Worm (Caenorhabditis elegans) whole organism, L2 larva: ENCODE results near the gene lido-14.

Experiments used
- C34F6.9 ChIP-seq: fragments of 150-350 bp; optimal IDR thresholded peaks from 2 replicates; lab custom pipeline; 2014; ENCODE audit warnings: missing biosample characterization, missing genetic modification characterization
- F13H6.1 ChIP-seq: sonication (generic microtip); optimal IDR thresholded peaks from 2 replicates; lab custom pipeline; 2016; ENCODE audit warnings: missing genetic modification characterization, missing compliant biosample characterization
- R02D3.7 ChIP-seq: fragments of 150-350 bp; optimal IDR thresholded peaks from 2 replicates; lab custom pipeline; 2014; ENCODE audit warnings: missing biosample characterization, missing genetic modification characterization
- ZK546.5 ChIP-seq: sonication (generic microtip); optimal IDR thresholded peaks from 2 replicates; lab custom pipeline; 2017; ENCODE audit warnings: missing biosample characterization, missing genetic modification characterization
- alr-1 ChIP-seq: fragments of 150-350 bp; optimal IDR thresholded peaks from 2 replicates; lab custom pipeline; 2014; ENCODE audit warnings: missing biosample characterization, missing genetic modification characterization
- ama-1 ChIP-seq: fragments of 150-350 bp; optimal IDR thresholded peaks from 2 replicates; lab custom pipeline; 2018; ENCODE audit warnings: inconsistent platforms
- ceh-82 ChIP-seq: fragments of 150-350 bp; optimal IDR thresholded peaks from 2 replicates; lab custom pipeline; 2014; ENCODE audit warnings: missing biosample characterization, missing genetic modification characterization
- dmd-4 ChIP-seq: sonication (generic microtip); optimal IDR thresholded peaks from 2 replicates; lab custom pipeline; 2017; ENCODE audit warnings: missing biosample characterization, missing genetic modification characterization
- egl-27 ChIP-seq: sonication (generic microtip); optimal IDR thresholded peaks from 3 replicates; lab custom pipeline; 2017; ENCODE audit warnings: missing biosample characterization, missing genetic modification reagents, missing genetic modification characterization
- elt-1 ChIP-seq: fragments of 150-350 bp; optimal IDR thresholded peaks from 2 replicates; lab custom pipeline; 2014; ENCODE audit warnings: missing biosample characterization, missing genetic modification characterization
- elt-3 ChIP-seq: sonication (generic microtip); optimal IDR thresholded peaks from 2 replicates; lab custom pipeline; 2017; ENCODE audit warnings: missing biosample characterization, missing genetic modification characterization
- fos-1 ChIP-seq: fragments of 150-350 bp; optimal IDR thresholded peaks from 2 replicates; lab custom pipeline; 2014; ENCODE audit warnings: missing biosample characterization, missing genetic modification characterization
- gmeb-1 ChIP-seq: fragments of 150-350 bp; optimal IDR thresholded peaks from 2 replicates; lab custom pipeline; 2014; ENCODE audit warnings: missing biosample characterization, missing genetic modification characterization
- lin-11 ChIP-seq: fragments of 150-350 bp; sonication (generic microtip); optimal IDR thresholded peaks from 2 replicates; lab custom pipeline; 2014; ENCODE audit warnings: missing biosample characterization, missing genetic modification characterization, inconsistent platforms, mixed read lengths
- lin-13 ChIP-seq: fragments of 150-350 bp; optimal IDR thresholded peaks from 2 replicates; lab custom pipeline; 2014; ENCODE audit warnings: missing biosample characterization, missing genetic modification reagents, missing genetic modification characterization
- lsy-2 ChIP-seq, 2 experiments: fragments of 150-350 bp in 1 of 2; sonication (generic microtip) in 1 of 2; optimal IDR thresholded peaks; 2 replicates each; lab custom pipeline; 2014 to 2017; ENCODE audit warnings: missing biosample characterization in 2 of 2, missing genetic modification characterization in 2 of 2
- mab-5 ChIP-seq: fragments of 150-350 bp; optimal IDR thresholded peaks from 2 replicates; lab custom pipeline; 2014; ENCODE audit warnings: missing biosample characterization, missing genetic modification characterization
- mbf-1 ChIP-seq: sonication (generic microtip); optimal IDR thresholded peaks from 2 replicates; lab custom pipeline; 2017; ENCODE audit warnings: missing biosample characterization, missing genetic modification characterization
- mdl-1 ChIP-seq, 2 experiments: fragments of 150-350 bp in 1 of 2; sonication (generic microtip) in 1 of 2; optimal IDR thresholded peaks; 2 replicates each; lab custom pipeline; 2017; ENCODE audit warnings: missing biosample characterization in 2 of 2, missing genetic modification characterization in 2 of 2
- nhr-10 ChIP-seq: sonication (generic microtip); optimal IDR thresholded peaks from 2 replicates; lab custom pipeline; 2017; ENCODE audit warnings: missing biosample characterization, missing genetic modification characterization
- nhr-11 ChIP-seq: fragments of 150-350 bp; optimal IDR thresholded peaks from 2 replicates; lab custom pipeline; 2014; ENCODE audit warnings: missing biosample characterization, missing genetic modification characterization
- nhr-12 ChIP-seq: fragments of 150-350 bp; optimal IDR thresholded peaks from 2 replicates; lab custom pipeline; 2014; ENCODE audit warnings: missing biosample characterization, missing genetic modification characterization
- nhr-129 ChIP-seq: fragments of 150-350 bp; optimal IDR thresholded peaks from 2 replicates; lab custom pipeline; 2014; ENCODE audit warnings: missing biosample characterization, missing genetic modification characterization
- nhr-21 ChIP-seq: fragments of 150-350 bp; optimal IDR thresholded peaks from 2 replicates; lab custom pipeline; 2014; ENCODE audit warnings: missing biosample characterization, missing genetic modification characterization
- nhr-6 ChIP-seq: fragments of 150-350 bp; optimal IDR thresholded peaks from 2 replicates; lab custom pipeline; 2014; ENCODE audit warnings: missing biosample characterization, missing genetic modification characterization
- nhr-77 ChIP-seq: fragments of 150-350 bp; optimal IDR thresholded peaks from 2 replicates; lab custom pipeline; 2014; ENCODE audit warnings: missing biosample characterization, missing genetic modification characterization
- sem-4 ChIP-seq: fragments of 150-350 bp; optimal IDR thresholded peaks from 2 replicates; lab custom pipeline; 2014; ENCODE audit warnings: missing biosample characterization, missing genetic modification reagents, missing genetic modification characterization
- skn-1 ChIP-seq: sonication (generic microtip); optimal IDR thresholded peaks from 2 replicates; lab custom pipeline; 2017; ENCODE audit warnings: missing biosample characterization, missing genetic modification characterization
- sma-3 ChIP-seq: sonication (generic microtip); optimal IDR thresholded peaks from 2 replicates; lab custom pipeline; 2016; ENCODE audit warnings: missing genetic modification reagents, missing genetic modification characterization, missing compliant biosample characterization
- sma-9 ChIP-seq, 2 experiments: fragments of 150-350 bp in 1 of 2; sonication (generic microtip) in 1 of 2; optimal IDR thresholded peaks; 2 replicates each; lab custom pipeline; 2014 to 2016; ENCODE audit warnings: missing genetic modification characterization in 2 of 2, mild to moderate bottlenecking in 1 of 2, missing biosample characterization in 1 of 2, missing compliant biosample characterization in 1 of 2, missing genetic modification reagents in 1 of 2, moderate library complexity in 1 of 2
- snpc-4 ChIP-seq: fragments of 150-350 bp; optimal IDR thresholded peaks from 2 replicates; lab custom pipeline; 2014; ENCODE audit warnings: missing biosample characterization, missing genetic modification characterization
- unc-39 ChIP-seq: fragments of 150-350 bp; optimal IDR thresholded peaks from 2 replicates; lab custom pipeline; 2014; ENCODE audit warnings: missing biosample characterization, missing genetic modification characterization
- unc-55 ChIP-seq: fragments of 150-350 bp; sonication (generic microtip); optimal IDR thresholded peaks from 3 replicates; lab custom pipeline; 2014; ENCODE audit warnings: missing biosample characterization, missing genetic modification reagents, missing genetic modification characterization
- zag-1 ChIP-seq: fragments of 150-350 bp; optimal IDR thresholded peaks from 2 replicates; lab custom pipeline; 2014; ENCODE audit warnings: missing biosample characterization, missing genetic modification characterization
- ztf-1 ChIP-seq: fragments of 200-800 bp; sonication (Bioruptor generic); conservative IDR thresholded peaks from 2 replicates; pipeline ENCODE4 v1.3.6; 2022; ENCODE audit warnings: missing genetic modification characterization, missing compliant biosample characterization
- ztf-11 ChIP-seq: sonication (generic microtip); optimal IDR thresholded peaks from 2 replicates; lab custom pipeline; 2017; ENCODE audit warnings: missing biosample characterization, missing genetic modification characterization
- ztf-4 ChIP-seq: fragments of 150-350 bp; optimal IDR thresholded peaks from 2 replicates; lab custom pipeline; 2014; ENCODE audit warnings: missing biosample characterization, missing genetic modification characterization

Gene lido-14

DNA sequence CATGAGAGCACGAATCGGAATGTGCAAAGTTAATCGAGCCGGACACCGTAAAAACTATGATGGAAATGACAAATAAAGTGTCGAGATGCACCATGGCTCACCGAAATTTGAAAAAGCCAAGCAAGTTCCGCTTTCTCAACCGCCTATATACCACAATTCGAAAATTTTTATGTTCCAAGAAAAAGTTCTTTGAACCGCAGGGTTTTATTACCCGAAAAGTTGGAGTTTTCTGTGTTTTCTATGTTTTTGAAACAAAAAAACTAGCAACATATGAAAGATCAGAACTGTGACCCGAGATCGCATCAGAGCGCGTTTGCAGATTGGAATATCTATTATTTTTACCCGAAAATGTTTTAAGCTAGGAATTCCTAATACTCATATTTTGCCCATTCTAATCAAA is 31.8 kb upstream of the lido-14 start, which contains the start of gene Y46D2A.3:
TSS of gene Y46D2A.3 (minus strand) at position 101 of the 400 bp plus-strand sequence.
- TF ChIP-seq ztf-1 (GFP tag; lab: Robert Waterston, UW), result no peak

DNA sequence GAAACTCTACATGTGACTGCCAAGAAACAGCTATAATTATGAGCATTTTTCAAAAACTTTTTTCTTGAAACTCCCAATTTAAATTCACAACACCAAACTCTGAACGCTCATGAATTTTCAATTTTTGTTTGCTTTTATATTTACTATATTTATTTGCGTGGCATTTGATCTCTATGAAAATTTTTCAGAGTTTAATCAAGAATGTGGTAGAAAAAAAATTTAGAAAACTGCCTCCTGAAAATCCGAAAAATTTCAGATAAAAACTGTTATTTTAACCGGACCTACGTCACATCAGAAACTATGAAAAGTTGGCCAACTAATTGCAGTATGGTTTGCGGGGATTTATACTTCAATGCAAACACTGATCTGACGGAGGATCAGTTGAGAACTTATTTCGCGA is 26.9 kb upstream of the lido-14 start, which contains the start of gene irld-27:
TSS of gene irld-27 (plus strand) at position 301 of the 400 bp plus-strand sequence.
- TF ChIP-seq nhr-12, result no peak
- TF ChIP-seq egl-27 (tag; lab: Kevin White, UChicago), result no peak
- TF ChIP-seq ztf-1 (GFP tag; lab: Robert Waterston, UW), result no peak
- TF ChIP-seq lsy-2 (tag; optimal IDR thresholded peaks at IDR 0.05; lab: Kevin White, UChicago), result no peak
- no peak for TF ChIP-seq R02D3.7 (tag; lab: Kevin White, UChicago)
- TF ChIP-seq nhr-11 (tag; lab: Kevin White, UChicago), result no peak
- TF ChIP-seq nhr-129, result no peak
- no peak for TF ChIP-seq nhr-10
- TF ChIP-seq mdl-1 (tag; optimal IDR thresholded peaks at IDR 0.05; lab: Kevin White, UChicago), result no peak
- TF ChIP-seq sem-4 (tag; lab: Kevin White, UChicago), result no peak
- TF ChIP-seq F13H6.1 (tag; lab: Kevin White, UChicago), result no peak
- TF ChIP-seq lin-11 (tag; lab: Kevin White, UChicago), result no peak
- TF ChIP-seq C34F6.9, result no peak
- no peak for TF ChIP-seq nhr-77 (tag; lab: Kevin White, UChicago)
- no peak for TF ChIP-seq ceh-82 (tag; lab: Kevin White, UChicago)
- TF ChIP-seq mbf-1, result no peak
- TF ChIP-seq ama-1 (lab: Kevin White, UChicago), result no peak
- no peak for TF ChIP-seq zag-1
- no peak for TF ChIP-seq ztf-11 (tag; lab: Kevin White, UChicago)
- TF ChIP-seq snpc-4 (tag; lab: Kevin White, UChicago), result no peak

DNA sequence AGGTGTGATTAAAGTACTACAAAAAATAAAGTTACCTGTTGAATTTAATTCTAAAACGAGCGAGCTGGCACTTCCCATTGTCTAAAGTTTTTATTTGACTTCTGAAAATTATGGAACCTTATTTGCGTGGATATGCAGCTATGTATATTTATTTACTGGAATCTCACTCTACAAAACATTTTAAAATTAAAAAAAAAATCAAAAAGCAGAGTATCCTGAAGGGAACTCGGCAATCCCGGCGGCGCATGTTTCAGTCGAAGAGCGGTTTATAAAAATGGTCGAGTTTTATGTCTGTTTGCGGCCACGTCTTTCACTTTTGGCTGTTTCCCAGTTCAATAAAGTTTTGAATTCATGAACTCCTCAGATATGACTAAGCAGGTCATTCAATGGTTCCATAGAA is 21.9 kb upstream of the lido-14 start, which contains the start of gene F14D2.19:
TSS of gene F14D2.19 (minus strand) at position 101 of the 400 bp plus-strand sequence.
- TF ChIP-seq dmd-4 (tag; lab: Kevin White, UChicago) (no peak), sma-9 (GFP tag; optimal IDR thresholded peaks at IDR 0.05; lab: Kevin White, UChicago) (no peak), sma-9 (tag; optimal IDR thresholded peaks at IDR 0.05; lab: Kevin White, UChicago) (no peak), alr-1 (no peak), ztf-1 (GFP tag; lab: Robert Waterston, UW) (no peak), gmeb-1 (no peak)

- TF ChIP-seq unc-39 (tag; lab: Kevin White, UChicago), result no peak
- TF ChIP-seq mbf-1, result no peak
- TF ChIP-seq sma-3, result no peak
- no peak for TF ChIP-seq C34F6.9
- no peak for TF ChIP-seq zag-1
- TF ChIP-seq mab-5 (tag; lab: Kevin White, UChicago), result no peak
- TF ChIP-seq elt-1 (tag; lab: Kevin White, UChicago), result no peak
- no peak for TF ChIP-seq unc-55 (GFP tag; lab: Kevin White, UChicago)
- TF ChIP-seq nhr-129, result no peak
- TF ChIP-seq ztf-4 (tag; lab: Kevin White, UChicago), result no peak
Observed at ce11 chrII:3338556-3338955, 20.4 kb upstream of the lido-14 start, which contains the start of gene F14D2.7. Gene F14D2.7, minus strand, starts transcription at chrII:3338656.

DNA sequence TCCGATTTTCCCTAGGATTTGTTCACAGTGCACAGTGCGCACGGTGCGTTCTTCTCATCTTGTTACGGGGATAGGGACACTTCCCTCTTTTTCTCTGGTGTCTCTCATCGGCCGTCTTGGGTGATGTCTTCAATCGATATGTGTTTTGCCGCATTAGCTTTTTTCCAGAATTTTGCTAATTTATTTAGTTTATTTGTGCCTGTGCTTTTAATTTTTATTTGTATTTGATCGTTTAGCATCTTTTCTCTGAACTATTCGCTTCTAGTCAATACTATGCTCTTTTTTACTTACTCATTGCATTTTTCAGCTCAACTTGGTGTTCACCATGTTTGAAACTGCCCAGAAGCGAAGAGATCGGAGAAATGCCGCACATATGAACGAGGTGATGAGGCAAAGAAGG is 18.7 kb upstream of the lido-14 start, which contains the start of gene F14D2.5:
TSS of gene F14D2.5 (plus strand) at position 301 of the 400 bp plus-strand sequence.
- TF ChIP-seq skn-1 (tag; lab: Kevin White, UChicago) (no peak), F13H6.1 (tag; lab: Kevin White, UChicago) (no peak), nhr-21 (tag; lab: Kevin White, UChicago) (no peak), lin-11 (tag; lab: Kevin White, UChicago) (no peak), lin-13 (GFP tag; lab: Kevin White, UChicago) (no peak), sem-4 (tag; lab: Kevin White, UChicago) (no peak), nhr-10 (no peak), ztf-1 (GFP tag; lab: Robert Waterston, UW) (no peak), nhr-6 (tag; lab: Kevin White, UChicago) (no peak), elt-3 (tag; lab: Kevin White, UChicago) (no peak), fos-1 (tag; lab: Kevin White, UChicago) (no peak), ZK546.5 (tag; lab: Kevin White, UChicago) (no peak)
